Fruit fly (Drosophila melanogaster) whole organism, embryonic: ENCODE measurements around the gene CG31999.

Experiments used
- Asciz ChIP-seq: fragments of 200-800 bp; sonication (Bioruptor generic); optimal IDR thresholded peaks from 2 replicates; lab custom pipeline; 2017; ENCODE audit warnings: missing biosample characterization, mild to moderate bottlenecking, missing genetic modification characterization, missing genetic modification reagents
- Awh ChIP-seq: fragments of 200-800 bp; sonication (Bioruptor generic); IDR thresholded peaks from 2 replicates; pipeline ENCODE4, ENCODE4 v1.3.6; 2022; ENCODE audit warnings: missing biosample characterization, missing genetic modification characterization
- BEAF-32 ChIP-seq: fragments of 200-800 bp; sonication (Bioruptor generic); optimal IDR thresholded peaks from 3 replicates; lab custom pipeline; 2017; ENCODE audit warnings: missing biosample characterization, missing genetic modification characterization, mild to moderate bottlenecking, moderate library complexity, missing genetic modification reagents
- CG1024 ChIP-seq: fragments of 200-800 bp; sonication (Bioruptor generic); IDR thresholded peaks from 2 replicates; pipeline ENCODE4 v1.3.6; 2022; ENCODE audit warnings: missing biosample characterization, missing genetic modification characterization
- CG10267 ChIP-seq: fragments of 200-800 bp; sonication (Bioruptor generic); optimal IDR thresholded peaks from 2 replicates; lab custom pipeline; 2018; ENCODE audit warnings: missing biosample characterization, mild to moderate bottlenecking, missing genetic modification characterization, moderate library complexity
- CG10321 ChIP-seq: fragments of 200-800 bp; sonication (Bioruptor generic); IDR thresholded peaks from 2 replicates; pipeline ENCODE4 v1.3.6; 2022; ENCODE audit warnings: missing biosample characterization, missing genetic modification characterization
- CG12104 ChIP-seq: fragments of 200-800 bp; sonication (Bioruptor generic); optimal IDR thresholded peaks from 3 replicates; lab custom pipeline; 2016; ENCODE audit warnings: missing biosample characterization, missing genetic modification characterization
- CG12659 ChIP-seq: fragments of 200-800 bp; sonication (Bioruptor generic); optimal IDR thresholded peaks from 3 replicates; lab custom pipeline; 2017; ENCODE audit warnings: mild to moderate bottlenecking, missing biosample characterization, missing genetic modification reagents, missing genetic modification characterization
- CG16813 ChIP-seq: fragments of 200-800 bp; sonication (Bioruptor generic); IDR thresholded peaks from 3 replicates; pipeline ENCODE4 v1.3.6; 2022; ENCODE audit warnings: missing biosample characterization, missing genetic modification characterization; ENCODE audit not compliant: partially characterized antibody
- CG2712 ChIP-seq: fragments of 200-800 bp; optimal IDR thresholded peaks from 3 replicates; lab custom pipeline; 2019; ENCODE audit warnings: missing biosample characterization, mild to moderate bottlenecking, missing genetic modification characterization, moderate library complexity
- CG2889 ChIP-seq: fragments of 200-800 bp; sonication (Bioruptor generic); IDR thresholded peaks from 3 replicates; pipeline ENCODE4 v1.3.6; 2022; ENCODE audit warnings: missing biosample characterization, missing genetic modification characterization
- CG30020 ChIP-seq: fragments of 200-800 bp; optimal IDR thresholded peaks from 2 replicates; lab custom pipeline; 2019; ENCODE audit warnings: missing biosample characterization, mild to moderate bottlenecking, missing genetic modification characterization, moderate library complexity
- CG3065 ChIP-seq: fragments of 200-800 bp; sonication (Bioruptor generic); optimal IDR thresholded peaks from 2 replicates; lab custom pipeline; 2016; ENCODE audit warnings: missing biosample characterization, missing genetic modification characterization
- CG32772 ChIP-seq: fragments of 200-800 bp; sonication (Bioruptor generic); IDR thresholded peaks from 2 replicates; pipeline ENCODE4 v1.3.6; 2022; ENCODE audit warnings: missing biosample characterization, missing genetic modification characterization
- CG34422 ChIP-seq: fragments of 200-800 bp; sonication (Bioruptor generic); IDR thresholded peaks from 3 replicates; pipeline ENCODE4 v1.3.6; 2022; ENCODE audit warnings: missing biosample characterization, missing genetic modification characterization
- CG4617 ChIP-seq: fragments of 200-800 bp; sonication (Bioruptor generic); optimal IDR thresholded peaks from 3 replicates; lab custom pipeline; 2016; ENCODE audit warnings: missing biosample characterization, missing genetic modification characterization, borderline replicate concordance
- CG5953 ChIP-seq: fragments of 200-800 bp; sonication (Bioruptor generic); IDR thresholded peaks from 2 replicates; pipeline ENCODE4 v1.3.6; 2022; ENCODE audit warnings: missing biosample characterization, missing genetic modification characterization
- CG6272 ChIP-seq: fragments of 200-800 bp; sonication (Bioruptor generic); IDR thresholded peaks from 2 replicates; pipeline ENCODE4 v1.3.6; 2022; ENCODE audit warnings: missing biosample characterization, missing genetic modification characterization
- CG6813 ChIP-seq: fragments of 200-800 bp; sonication (Bioruptor generic); optimal IDR thresholded peaks from 2 replicates; lab custom pipeline; 2017; ENCODE audit warnings: missing biosample characterization, missing genetic modification characterization, mild to moderate bottlenecking, moderate library complexity, missing genetic modification reagents
- CG7357 ChIP-seq: fragments of 200-800 bp; sonication (Bioruptor generic); IDR thresholded peaks from 3 replicates; pipeline ENCODE4 v1.3.6; 2022; ENCODE audit warnings: missing biosample characterization, missing genetic modification characterization
- CG8089 ChIP-seq: fragments of 200-800 bp; sonication (Bioruptor generic); optimal IDR thresholded peaks from 3 replicates; lab custom pipeline; 2016; ENCODE audit warnings: missing biosample characterization, missing genetic modification characterization
- CG9797 ChIP-seq: fragments of 200-800 bp; sonication (Bioruptor generic); optimal IDR thresholded peaks from 3 replicates; lab custom pipeline; 2018; ENCODE audit warnings: missing biosample characterization, mild to moderate bottlenecking, missing genetic modification characterization
- CG9876 ChIP-seq: fragments of 200-800 bp; sonication (Bioruptor generic); optimal IDR thresholded peaks from 2 replicates; lab custom pipeline; 2016; ENCODE audit warnings: missing biosample characterization, missing genetic modification characterization
- Camta ChIP-seq: fragments of 200-800 bp; sonication (Bioruptor generic); optimal IDR thresholded peaks from 2 replicates; lab custom pipeline; 2016; ENCODE audit warnings: missing biosample characterization, missing genetic modification characterization
- D19B ChIP-seq: fragments of 200-800 bp; sonication (Bioruptor generic); optimal IDR thresholded peaks from 2 replicates; lab custom pipeline; 2017; ENCODE audit warnings: missing biosample characterization, mild to moderate bottlenecking, missing genetic modification characterization
- Fer1 ChIP-seq: fragments of 200-800 bp; sonication (Bioruptor generic); optimal IDR thresholded peaks from 2 replicates; lab custom pipeline; 2017; ENCODE audit warnings: missing biosample characterization, mild to moderate bottlenecking, missing genetic modification characterization
- HLH54F ChIP-seq: fragments of 200-800 bp; sonication (Bioruptor generic); optimal IDR thresholded peaks from 3 replicates; lab custom pipeline; 2016; ENCODE audit warnings: missing biosample characterization, missing genetic modification characterization
- Hmx ChIP-seq: fragments of 200-800 bp; sonication (Bioruptor generic); optimal IDR thresholded peaks from 2 replicates; lab custom pipeline; 2016; ENCODE audit warnings: missing biosample characterization, missing genetic modification characterization
- Hr78 ChIP-seq, 2 experiments: fragments of 200-800 bp in 1 of 2; fragments of >200 bp in 1 of 2; sonication (Bioruptor generic) in 1 of 2; optimal IDR thresholded peaks; 2 replicates each; lab custom pipeline; 2017 to 2019; ENCODE audit warnings: missing biosample characterization in 2 of 2, missing genetic modification characterization in 2 of 2, mild to moderate bottlenecking in 1 of 2, moderate library complexity in 1 of 2
- Hsf ChIP-seq: fragments of 200-800 bp; sonication (Bioruptor generic); optimal IDR thresholded peaks from 3 replicates; lab custom pipeline; 2016; ENCODE audit warnings: missing biosample characterization, missing genetic modification characterization
- Lim3 ChIP-seq: fragments of 200-800 bp; sonication (Bioruptor generic); IDR thresholded peaks from 2 replicates; pipeline ENCODE4 v1.3.6; 2022; ENCODE audit warnings: missing biosample characterization, missing genetic modification characterization
- Pdp1 ChIP-seq, 2 experiments: fragments of 200-800 bp; sonication (Bioruptor generic); optimal IDR thresholded peaks; 3 replicates each; lab custom pipeline; 2016; ENCODE audit warnings: missing biosample characterization in 2 of 2, missing genetic modification characterization in 2 of 2, mild to moderate bottlenecking in 1 of 2, moderate library complexity in 1 of 2
- bbx ChIP-seq: fragments of 200-800 bp; sonication (Bioruptor generic); IDR thresholded peaks from 2 replicates; pipeline ENCODE4 v1.3.6; 2022; ENCODE audit warnings: missing biosample characterization, missing genetic modification characterization; ENCODE audit not compliant: partially characterized antibody
- bigmax ChIP-seq: fragments of 200-800 bp; sonication (Bioruptor generic); optimal IDR thresholded peaks from 2 replicates; lab custom pipeline; 2018; ENCODE audit warnings: missing biosample characterization, mild to moderate bottlenecking, missing genetic modification characterization
- caup ChIP-seq: fragments of 200-800 bp; sonication (Bioruptor generic); optimal IDR thresholded peaks from 3 replicates; lab custom pipeline; 2017; ENCODE audit warnings: missing biosample characterization, mild to moderate bottlenecking, missing genetic modification characterization, moderate library complexity; ENCODE audit not compliant: severe bottlenecking
- dati ChIP-seq: fragments of 200-800 bp; sonication (Bioruptor generic); IDR thresholded peaks from 2 replicates; pipeline ENCODE4 v1.3.6; 2022; ENCODE audit warnings: missing biosample characterization, missing genetic modification characterization
- dm ChIP-seq: fragments of 200-800 bp; sonication (Bioruptor generic); optimal IDR thresholded peaks from 3 replicates; lab custom pipeline; 2016; ENCODE audit warnings: missing biosample characterization, missing genetic modification characterization
- dpn ChIP-seq, 2 experiments: fragments of 200-800 bp; sonication (Bioruptor generic); optimal IDR thresholded peaks; 3 replicates each; lab custom pipeline; 2016; ENCODE audit warnings: missing biosample characterization in 2 of 2, missing genetic modification characterization in 2 of 2
- gce ChIP-seq: fragments of 200-800 bp; sonication (Bioruptor generic); IDR thresholded peaks from 3 replicates; pipeline ENCODE4 v1.3.6; 2022; ENCODE audit warnings: missing biosample characterization, missing genetic modification characterization
- gsb-n ChIP-seq: fragments of 200-800 bp; sonication (Bioruptor generic); optimal IDR thresholded peaks from 3 replicates; lab custom pipeline; 2018; ENCODE audit warnings: missing biosample characterization, mild to moderate bottlenecking, missing genetic modification characterization
- kay ChIP-seq: fragments of 200-800 bp; sonication (Bioruptor generic); optimal IDR thresholded peaks from 2 replicates; lab custom pipeline; 2016; ENCODE audit warnings: missing biosample characterization, missing genetic modification characterization
- lola ChIP-seq, 3 experiments: fragments of >200 bp in 2 of 3; fragments of 200-800 bp in 1 of 3; sonication (Bioruptor generic) in 1 of 3; optimal IDR thresholded peaks; 2 replicates each; lab custom pipeline; 2017 to 2019; ENCODE audit warnings: missing biosample characterization in 3 of 3, missing genetic modification characterization in 3 of 3, mild to moderate bottlenecking in 1 of 3, moderate library complexity in 1 of 3
- p53 ChIP-seq: fragments of 200-800 bp; sonication (Bioruptor generic); optimal IDR thresholded peaks from 2 replicates; lab custom pipeline; 2016; ENCODE audit warnings: missing biosample characterization, missing genetic modification characterization
- pzg ChIP-seq: fragments of 200-800 bp; sonication (Bioruptor generic); optimal IDR thresholded peaks from 3 replicates; lab custom pipeline; 2018; ENCODE audit warnings: missing biosample characterization, mild to moderate bottlenecking, missing genetic modification characterization, moderate library complexity
- so ChIP-seq: fragments of 200-800 bp; sonication (Bioruptor generic); IDR thresholded peaks from 3 replicates; pipeline ENCODE4 v1.3.6; 2022; ENCODE audit warnings: missing biosample characterization, missing genetic modification characterization
- tin ChIP-seq: fragments of 200-800 bp; sonication (Bioruptor generic); optimal IDR thresholded peaks from 3 replicates; lab custom pipeline; 2016; ENCODE audit warnings: missing biosample characterization, missing genetic modification characterization
- tio ChIP-seq: fragments of 200-800 bp; sonication (Bioruptor generic); optimal IDR thresholded peaks from 2 replicates; lab custom pipeline; 2017; ENCODE audit warnings: missing biosample characterization, missing genetic modification characterization, inconsistent platforms
- zfh2 ChIP-seq: fragments of 200-800 bp; sonication (Bioruptor generic); optimal IDR thresholded peaks from 2 replicates; lab custom pipeline; 2016; ENCODE audit warnings: missing biosample characterization, missing genetic modification characterization

CG31999 gene

DNA sequence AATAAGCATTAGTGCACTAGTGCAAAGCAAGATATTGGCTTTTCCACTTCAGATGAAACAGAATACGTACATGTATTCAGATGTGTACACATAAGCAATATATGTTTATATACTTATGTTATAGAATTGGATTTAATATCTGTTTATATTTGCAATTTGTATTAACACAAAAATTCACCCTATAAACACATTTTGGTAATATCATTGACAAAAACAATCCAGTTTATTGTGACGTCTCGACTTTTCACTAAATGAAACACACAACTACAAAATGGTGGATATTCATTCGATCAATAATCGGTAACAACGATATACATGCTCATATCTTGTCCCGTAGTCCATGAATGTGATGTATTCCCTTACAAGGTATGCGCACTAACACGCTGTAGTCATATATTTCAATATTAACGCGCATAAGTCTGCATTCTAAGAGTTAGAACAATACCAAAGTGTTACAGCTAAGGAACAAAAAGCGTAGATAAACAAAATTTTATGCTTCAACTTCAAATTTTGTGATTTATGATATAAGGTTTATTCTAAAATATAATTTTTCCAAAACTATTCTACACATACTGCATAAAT is 21.8 kb downstream of the CG31999 start, which contains the start of gene CG31998 (continued):
- 0 out of 2 replicates have a peak, but pooled peaks have one; percentile 11 for TF ChIP-seq bbx
- TF ChIP-seq CG7357 (GFP tag; lab: Robert Waterston, UW) = peak; percentile 97
- TF ChIP-seq CG6272 (GFP tag; lab: Robert Waterston, UW) = no peak
- no peak for TF ChIP-seq CG12104 (GFP tag; lab: Kevin White, UChicago)
- peak in 1 of 2 experiments; percentile 31 for TF ChIP-seq dpn (GFP tag; optimal IDR thresholded peaks at IDR 0.05; lab: Kevin White, UChicago)
- TF ChIP-seq CG8089 = peak; percentile 40
- TF ChIP-seq Hsf (GFP tag; lab: Kevin White, UChicago) = peak; percentile 34
- TF ChIP-seq CG10321 (GFP tag; lab: Robert Waterston, UW) = no peak
- TF ChIP-seq BEAF-32 (GFP tag; lab: Kevin White, UChicago) = peak; percentile 66
- peak; percentile 99 for TF ChIP-seq CG1024 (GFP tag; lab: Robert Waterston, UW)
- peak; percentile 88 for TF ChIP-seq pzg (GFP tag; lab: Kevin White, UChicago)
- peak; percentile 11 for TF ChIP-seq CG10267 (tag; lab: Kevin White, UChicago)
- TF ChIP-seq Awh (GFP tag; lab: Robert Waterston, UW) = no peak
- no peak for TF ChIP-seq dm
- TF ChIP-seq CG5953 = no peak
- TF ChIP-seq gsb-n (tag; lab: Kevin White, UChicago) = no peak
- peak; percentile 19 for TF ChIP-seq zfh2 (GFP tag; lab: Kevin White, UChicago)
- no peak for TF ChIP-seq tio
- TF ChIP-seq CG4617 (GFP tag; lab: Kevin White, UChicago) = peak; percentile 73
- no peak for TF ChIP-seq CG16813 (GFP tag; lab: Robert Waterston, UW)
- TF ChIP-seq so = no peak
- no peak for TF ChIP-seq Lim3
- no peak for TF ChIP-seq HLH54F (GFP tag; lab: Kevin White, UChicago)
- TF ChIP-seq Pdp1 (GFP tag; optimal IDR thresholded peaks at IDR 0.05; lab: Kevin White, UChicago) = no peak
- TF ChIP-seq Hr78 (GFP tag; optimal IDR thresholded peaks at IDR 0.05; lab: Kevin White, UChicago) = peak in 1 of 2 experiments; percentile 3
- no peak for TF ChIP-seq CG2889 (GFP tag; lab: Robert Waterston, UW)
- TF ChIP-seq CG34422 (GFP tag; lab: Robert Waterston, UW) = no peak

dm6 chr4:193386-194334 is 33.9 kb downstream of the CG31999 start, which contains the start of gene Abcd1:
TSS of gene Abcd1 (minus strand) at chr4:193829.
- TF ChIP-seq Fer1 (GFP tag; lab: Kevin White, UChicago) (no peak), CG2712 (no peak), dati (GFP tag; lab: Robert Waterston, UW) (no peak), CG9876 (GFP tag; lab: Kevin White, UChicago) (no peak), gce (no peak), Hmx (GFP tag; lab: Kevin White, UChicago) (no peak), CG6813 (GFP tag; lab: Kevin White, UChicago) (no peak), kay (GFP tag; lab: Kevin White, UChicago) (no peak), CG30020 (tag; lab: Kevin White, UChicago) (peak; percentile 100), Hr78 (GFP tag; optimal IDR thresholded peaks at IDR 0.05; lab: Kevin White, UChicago) (no peak), lola (GFP tag; optimal IDR thresholded peaks at IDR 0.05; lab: Kevin White, UChicago) (no peak), D19B (GFP tag; lab: Kevin White, UChicago) (no peak), caup (no peak), CG3065 (GFP tag; lab: Kevin White, UChicago) (no peak), CG9797 (GFP tag; lab: Kevin White, UChicago) (no peak), Camta (GFP tag; lab: Kevin White, UChicago) (no peak), tin (GFP tag; lab: Kevin White, UChicago) (no peak), p53 (GFP tag; lab: Kevin White, UChicago) (no peak), bigmax (GFP tag; lab: Kevin White, UChicago) (peak; percentile 71), CG32772 (GFP tag; lab: Robert Waterston, UW) (no peak), Asciz (GFP tag; lab: Kevin White, UChicago) (no peak), CG12659 (GFP tag; lab: Kevin White, UChicago) (peak; percentile 34)
